Worm (Caenorhabditis elegans): ENCODE data around the gene tbb-4.

The tbb-4 gene

ce11 chrX:9409114-9409513, 27.6 kb downstream of the tbb-4 start (continued):
- no peak for TF ChIP-seq ceh-82 (tag; optimal IDR thresholded peaks at IDR 0.05)
- no peak for TF ChIP-seq ZK546.5 (tag; optimal IDR thresholded peaks at IDR 0.05)

ce11 chrX:9405922-9406321, 30.8 kb downstream of the tbb-4 start:
- no peak for TF ChIP-seq lin-39 (tag; optimal IDR thresholded peaks at IDR 0.05)
- no peak for TF ChIP-seq mdl-1 (tag; optimal IDR thresholded peaks at IDR 0.05)
- TF ChIP-seq ceh-16 (tag; optimal IDR thresholded peaks at IDR 0.05): peak; percentile 36
- TF ChIP-seq lsy-2 (tag; optimal IDR thresholded peaks at IDR 0.05): no peak
- TF ChIP-seq C34F6.9 (tag; optimal IDR thresholded peaks at IDR 0.05): no peak
- TF ChIP-seq skn-1 (tag; optimal IDR thresholded peaks at IDR 0.05): no peak
- peak; percentile 78 for TF ChIP-seq elt-1 (tag; optimal IDR thresholded peaks at IDR 0.05)
- no peak for TF ChIP-seq nhr-21 (tag; optimal IDR thresholded peaks at IDR 0.05)
- no peak for TF ChIP-seq egl-27 (tag; optimal IDR thresholded peaks at IDR 0.05)

ce11 chrX:9403622-9404255, 33.0 kb downstream of the tbb-4 start:
- TF ChIP-seq blmp-1 (tag; optimal IDR thresholded peaks at IDR 0.05; ENCODE audit: insufficient read depth) (peak; percentile 71), sma-3 (GFP tag; optimal IDR thresholded peaks at IDR 0.05) (peak; percentile 82), nhr-12 (tag; optimal IDR thresholded peaks at IDR 0.05) (no peak), alr-1 (tag; optimal IDR thresholded peaks at IDR 0.05) (no peak), fos-1 (tag; optimal IDR thresholded peaks at IDR 0.05) (peak; percentile 3), C34F6.9 (tag; optimal IDR thresholded peaks at IDR 0.05) (peak; percentile 21), nhr-23 (tag; optimal IDR thresholded peaks at IDR 0.05) (no peak), lin-39 (tag; optimal IDR thresholded peaks at IDR 0.05) (no peak), dmd-4 (tag; optimal IDR thresholded peaks at IDR 0.05) (no peak), unc-39 (tag; optimal IDR thresholded peaks at IDR 0.05) (no peak), skn-1 (tag; optimal IDR thresholded peaks at IDR 0.05) (no peak), ceh-16 (tag; optimal IDR thresholded peaks at IDR 0.05) (peak; percentile 26), aly-2 (tag; optimal IDR thresholded peaks at IDR 0.05) (no peak), ama-1 (optimal IDR thresholded peaks at IDR 0.05) (no peak), peb-1 (tag; optimal IDR thresholded peaks at IDR 0.05) (no peak), R02D3.7 (tag; optimal IDR thresholded peaks at IDR 0.05) (no peak), lin-13 (GFP tag; optimal IDR thresholded peaks at IDR 0.05) (no peak), ztf-4 (tag; optimal IDR thresholded peaks at IDR 0.05) (no peak), zag-1 (tag; optimal IDR thresholded peaks at IDR 0.05) (no peak), elt-3 (tag; optimal IDR thresholded peaks at IDR 0.05) (no peak), mbf-1 (tag; optimal IDR thresholded peaks at IDR 0.05) (no peak), F13H6.1 (tag; optimal IDR thresholded peaks at IDR 0.05) (peak; percentile 22), unc-62 (GFP tag; optimal IDR thresholded peaks at IDR 0.05) (no peak), mdl-1 (tag; optimal IDR thresholded peaks at IDR 0.05) (no peak), nhr-10 (tag; optimal IDR thresholded peaks at IDR 0.05) (no peak), sem-4 (tag; optimal IDR thresholded peaks at IDR 0.05) (no peak), ceh-82 (tag; optimal IDR thresholded peaks at IDR 0.05) (no peak), ZK546.5 (tag; optimal IDR thresholded peaks at IDR 0.05) (no peak), gmeb-1 (tag; optimal IDR thresholded peaks at IDR 0.05) (no peak), lsy-2 (tag; optimal IDR thresholded peaks at IDR 0.05) (peak in 1 of 2 experiments; percentile 26), nhr-11 (tag; optimal IDR thresholded peaks at IDR 0.05) (no peak), nhr-21 (tag; optimal IDR thresholded peaks at IDR 0.05) (peak; percentile 79), nhr-77 (tag; optimal IDR thresholded peaks at IDR 0.05) (no peak), ztf-1 (GFP tag; conservative IDR thresholded peaks at IDR 0.05) (no peak), Y55F3AM.14 (GFP tag; optimal IDR thresholded peaks at IDR 0.05) (no peak), egl-27 (tag; optimal IDR thresholded peaks at IDR 0.05) (peak; percentile 66), nhr-237 (tag; optimal IDR thresholded peaks at IDR 0.05) (no peak), sma-9 (GFP tag; optimal IDR thresholded peaks at IDR 0.05) (peak; percentile 88), sma-9 (tag; optimal IDR thresholded peaks at IDR 0.05) (no peak), nhr-25 (tag; optimal IDR thresholded peaks at IDR 0.05) (peak; percentile 88), unc-55 (GFP tag; optimal IDR thresholded peaks at IDR 0.05) (no peak), nhr-129 (tag; optimal IDR thresholded peaks at IDR 0.05) (peak; percentile 22), snpc-4 (tag; optimal IDR thresholded peaks at IDR 0.05) (no peak), nhr-6 (tag; optimal IDR thresholded peaks at IDR 0.05) (peak; percentile 38), crh-2 (tag; optimal IDR thresholded peaks at IDR 0.05) (peak; percentile 63), ztf-11 (tag; optimal IDR thresholded peaks at IDR 0.05) (no peak), elt-1 (tag; optimal IDR thresholded peaks at IDR 0.05) (no peak), mab-5 (tag; optimal IDR thresholded peaks at IDR 0.05) (no peak), lin-11 (tag; optimal IDR thresholded peaks at IDR 0.05) (no peak)
